Worm (Caenorhabditis elegans): ENCODE data around the gene dao-2.

ce11 chrII:4552088-4552487, 10.7 kb upstream of the dao-2 start:
- TF ChIP-seq C16A3.4 (tag; optimal IDR thresholded peaks at IDR 0.05) (no peak), fkh-10 (GFP tag; optimal IDR thresholded peaks at IDR 0.05) (no peak), unc-86 (tag; optimal IDR thresholded peaks at IDR 0.05) (no peak), ama-1 (optimal IDR thresholded peaks at IDR 0.05) (no peak), dsc-1 (tag; optimal IDR thresholded peaks at IDR 0.05) (no peak), pax-3 (tag; optimal IDR thresholded peaks at IDR 0.05) (no peak), egl-27 (tag; optimal IDR thresholded peaks at IDR 0.05) (no peak), fos-1 (tag; optimal IDR thresholded peaks at IDR 0.05) (no peak), lin-35 (GFP tag; optimal IDR thresholded peaks at IDR 0.05) (no peak), lin-13 (GFP tag; optimal IDR thresholded peaks at IDR 0.05) (no peak), unc-98 (GFP tag; IDR thresholded peaks at IDR 0.05) (no peak), dpl-1 (GFP tag; optimal IDR thresholded peaks at IDR 0.05) (no peak), nhr-28 (tag; optimal IDR thresholded peaks at IDR 0.05) (no peak)

All from whole organism, L1 larva.